Fruit fly (Drosophila melanogaster) whole organism, adult: Measurements from ENCODE around the gene CG45076.

Experiments
- CG11617 ChIP-seq: fragments of 200-800 bp; sonication (Bioruptor generic); optimal IDR thresholded peaks from 2 replicates; lab custom pipeline; 2017; ENCODE audit warnings: mild to moderate bottlenecking, missing biosample characterization, missing genetic modification reagents, missing genetic modification characterization
- CG12768 ChIP-seq: fragments of 200-800 bp; sonication (Bioruptor generic); optimal IDR thresholded peaks from 2 replicates; lab custom pipeline; 2017; ENCODE audit warnings: missing biosample characterization, missing genetic modification characterization, mild to moderate bottlenecking, moderate library complexity, missing genetic modification reagents
- CG14711 ChIP-seq: fragments of 200-800 bp; sonication (Bioruptor generic); optimal IDR thresholded peaks from 2 replicates; lab custom pipeline; 2018; ENCODE audit warnings: missing biosample characterization, mild to moderate bottlenecking, missing genetic modification characterization, moderate library complexity
- CG1620 ChIP-seq: fragments of 200-800 bp; sonication (Bioruptor generic); optimal IDR thresholded peaks from 2 replicates; lab custom pipeline; 2016; ENCODE audit warnings: missing biosample characterization, missing genetic modification characterization
- CG33017 ChIP-seq: fragments of 200-800 bp; sonication (Bioruptor generic); optimal IDR thresholded peaks from 2 replicates; lab custom pipeline; 2018; ENCODE audit warnings: missing biosample characterization, mild to moderate bottlenecking, missing genetic modification characterization, moderate library complexity
- CG5204 ChIP-seq: fragments of 200-800 bp; sonication (Bioruptor generic); optimal IDR thresholded peaks from 2 replicates; lab custom pipeline; 2016; ENCODE audit warnings: missing biosample characterization, missing genetic modification characterization
- CG7045 ChIP-seq: fragments of 200-800 bp; sonication (Bioruptor generic); optimal IDR thresholded peaks from 2 replicates; lab custom pipeline; 2017; ENCODE audit warnings: missing biosample characterization, mild to moderate bottlenecking, missing genetic modification characterization
- CG7101 ChIP-seq: fragments of 200-800 bp; sonication (Bioruptor generic); optimal IDR thresholded peaks from 2 replicates; lab custom pipeline; 2018; ENCODE audit warnings: missing biosample characterization, mild to moderate bottlenecking, missing genetic modification characterization, moderate library complexity
- Clk ChIP-seq: fragments of 200-800 bp; sonication (Bioruptor generic); optimal IDR thresholded peaks from 2 replicates; lab custom pipeline; 2017; ENCODE audit warnings: missing biosample characterization, missing genetic modification characterization
- Crg-1 ChIP-seq: fragments of 200-800 bp; sonication (Bioruptor generic); optimal IDR thresholded peaks from 2 replicates; lab custom pipeline; 2016; ENCODE audit warnings: missing biosample characterization, missing genetic modification characterization
- Hr96 ChIP-seq: fragments of 200-800 bp; sonication (Bioruptor generic); optimal IDR thresholded peaks from 2 replicates; lab custom pipeline; 2016; ENCODE audit warnings: missing biosample characterization, missing genetic modification characterization
- Mnt ChIP-seq: fragments of 200-800 bp; sonication (Bioruptor generic); optimal IDR thresholded peaks from 2 replicates; lab custom pipeline; 2016; ENCODE audit warnings: missing biosample characterization, mild to moderate bottlenecking, missing genetic modification characterization
- bab1 ChIP-seq: fragments of 200-800 bp; sonication (Bioruptor generic); optimal IDR thresholded peaks from 3 replicates; lab custom pipeline; 2019; ENCODE audit warnings: missing biosample characterization, mild to moderate bottlenecking, missing genetic modification characterization, moderate library complexity
- cic ChIP-seq: fragments of 200-800 bp; sonication (Bioruptor generic); optimal IDR thresholded peaks from 2 replicates; lab custom pipeline; 2017; ENCODE audit warnings: missing biosample characterization, mild to moderate bottlenecking, missing genetic modification characterization, moderate library complexity
- cnc ChIP-seq, 2 experiments: fragments of >200 bp; optimal IDR thresholded peaks; 2 replicates each; lab custom pipeline; 2017
- kay ChIP-seq: fragments of 200-800 bp; sonication (Bioruptor generic); peaks from one replicate; lab custom pipeline; 2016; ENCODE audit warnings: missing biosample characterization, missing genetic modification characterization, borderline replicate concordance
- ovo ChIP-seq: fragments of 200-800 bp; sonication (Bioruptor generic); optimal IDR thresholded peaks from 2 replicates; lab custom pipeline; 2016; ENCODE audit warnings: missing biosample characterization, missing genetic modification characterization
- pad ChIP-seq: fragments of 200-800 bp; sonication (Bioruptor generic); optimal IDR thresholded peaks from 3 replicates; lab custom pipeline; 2017; ENCODE audit warnings: missing biosample characterization, missing genetic modification characterization, mild to moderate bottlenecking, moderate library complexity, missing genetic modification reagents
- tj ChIP-seq: fragments of 200-800 bp; sonication (Bioruptor generic); optimal IDR thresholded peaks from 3 replicates; lab custom pipeline; 2017; ENCODE audit warnings: missing biosample characterization, mild to moderate bottlenecking, missing genetic modification characterization, moderate library complexity
- toe ChIP-seq: fragments of 200-800 bp; sonication (Bioruptor generic); optimal IDR thresholded peaks from 2 replicates; lab custom pipeline; 2016; ENCODE audit warnings: missing biosample characterization, missing genetic modification characterization

CG45076 gene

dm6 chr3R:10777274-10777673, at the start of gene CG45076, which contains the start of the genes CG45078 and fau:
TSS of gene CG45076 (minus strand) at chr3R:10777374.
TSS of gene CG45078 (minus strand) at chr3R:10777374.
TSS of gene fau (minus strand) at chr3R:10777374.
- no peak for TF ChIP-seq kay (GFP tag; lab: Kevin White, UChicago)
- no peak for TF ChIP-seq bab1 (GFP tag; lab: Kevin White, UChicago)
- TF ChIP-seq CG7045 (GFP tag; lab: Kevin White, UChicago) = no peak
- TF ChIP-seq Mnt (GFP tag; lab: Kevin White, UChicago) = no peak
- no peak for TF ChIP-seq CG33017
- TF ChIP-seq CG1620 = no peak
- no peak for TF ChIP-seq CG5204 (GFP tag; lab: Kevin White, UChicago)
- TF ChIP-seq cic (GFP tag; lab: Kevin White, UChicago) = no peak
- no peak for TF ChIP-seq CG7101 (tag; lab: Kevin White, UChicago)
- no peak for TF ChIP-seq Hr96

- TF ChIP-seq kay (GFP tag; lab: Kevin White, UChicago) = peak; percentile 82
- TF ChIP-seq Mnt (GFP tag; lab: Kevin White, UChicago) = no peak
Observed at dm6 chr3R:10815032-10815431, 37.9 kb upstream of the CG45076 start, which contains the start of the genes CG14693 and TTLL15. TSS of gene CG14693 (minus strand) at chr3R:10815047. TSS of gene TTLL15 (plus strand) at chr3R:10815288.

DNA sequence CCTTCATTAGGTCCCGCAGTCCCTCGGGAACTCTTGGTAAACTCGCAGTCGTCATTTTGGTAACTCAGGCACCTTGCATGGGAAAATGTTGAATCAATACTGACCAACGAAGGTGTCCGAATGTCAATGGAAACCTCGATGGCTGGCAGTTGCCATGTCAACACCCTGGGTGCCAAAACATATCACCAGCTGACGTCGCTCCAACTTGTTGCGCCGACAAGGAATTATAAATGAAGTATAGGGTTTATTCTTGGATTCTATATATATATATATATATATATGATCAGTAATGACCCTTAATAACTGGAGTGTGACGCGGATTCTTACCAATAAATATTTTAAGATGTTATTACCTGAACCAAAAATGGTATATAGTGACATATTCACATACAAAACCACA, 26.7 kb upstream of the CG45076 start, which contains the start of gene CG14692:
Gene CG14692, minus strand, starts transcription at position 101 of the 400 bp plus-strand sequence.
- no peak for TF ChIP-seq Mnt (GFP tag; lab: Kevin White, UChicago)

- TF ChIP-seq cic (GFP tag; lab: Kevin White, UChicago) = no peak
- no peak for TF ChIP-seq CG33017
- no peak for TF ChIP-seq CG14711 (tag; lab: Kevin White, UChicago)
- TF ChIP-seq CG1620 = no peak
- TF ChIP-seq pad = no peak
- no peak for TF ChIP-seq kay (GFP tag; lab: Kevin White, UChicago)
- no peak for TF ChIP-seq bab1 (GFP tag; lab: Kevin White, UChicago)
- TF ChIP-seq CG7101 (tag; lab: Kevin White, UChicago) = no peak
Observed at dm6 chr3R:10792604-10793003, 15.4 kb upstream of the CG45076 start, which contains the start of gene CG14687. TSS of gene CG14687 (plus strand) at chr3R:10792904.

DNA sequence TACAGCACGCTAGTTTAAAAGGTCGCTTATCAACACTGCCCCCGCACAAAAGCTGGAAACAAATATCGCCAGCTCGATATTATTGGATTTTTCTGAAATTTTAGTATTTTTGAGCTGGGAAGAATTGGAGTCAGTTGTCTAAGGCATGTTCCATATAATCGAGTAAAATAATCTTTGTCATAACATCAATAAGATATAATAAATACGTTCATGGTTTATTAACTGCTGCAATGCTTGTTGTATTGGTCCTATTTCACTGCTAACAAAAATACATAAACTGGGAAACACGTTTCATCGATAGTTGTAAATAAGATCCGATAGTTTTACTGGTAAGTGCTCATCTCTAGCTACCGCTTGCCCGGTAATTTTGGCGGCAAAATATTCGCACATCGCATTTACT, 11.0 kb upstream of the CG45076 start, which contains the start of the genes Art1 and Mcm5:
Gene Art1, minus strand, starts transcription at position 41 of the 400 bp plus-strand sequence.
Gene Mcm5, plus strand, starts transcription at position 339 of the 400 bp plus-strand sequence.
- TF ChIP-seq Hr96 = peak; percentile 69
- TF ChIP-seq CG33017 = no peak
- no peak for TF ChIP-seq cnc (optimal IDR thresholded peaks at IDR 0.05; lab: Kevin White, UChicago)
- peak; percentile 75 for TF ChIP-seq Mnt (GFP tag; lab: Kevin White, UChicago)
- peak; percentile 58 for TF ChIP-seq pad
- peak; percentile 47 for TF ChIP-seq CG7045 (GFP tag; lab: Kevin White, UChicago)
- peak; percentile 47 for TF ChIP-seq bab1 (GFP tag; lab: Kevin White, UChicago)
- TF ChIP-seq Clk = peak; percentile 5
- peak; percentile 39 for TF ChIP-seq kay (GFP tag; lab: Kevin White, UChicago)
- peak; percentile 38 for TF ChIP-seq CG14711 (tag; lab: Kevin White, UChicago)
- TF ChIP-seq cic (GFP tag; lab: Kevin White, UChicago) = no peak
- peak; percentile 2 for TF ChIP-seq CG12768
- peak; percentile 76 for TF ChIP-seq CG1620
- TF ChIP-seq Crg-1 (GFP tag; lab: Kevin White, UChicago) = peak; percentile 59
- peak; percentile 33 for TF ChIP-seq CG7101 (tag; lab: Kevin White, UChicago)
- TF ChIP-seq toe (GFP tag; lab: Kevin White, UChicago) = peak; percentile 73
- peak; percentile 45 for TF ChIP-seq CG11617 (GFP tag; lab: Kevin White, UChicago)
- TF ChIP-seq ovo (GFP tag; lab: Kevin White, UChicago) = no peak
- TF ChIP-seq CG5204 (GFP tag; lab: Kevin White, UChicago) = peak; percentile 66
- TF ChIP-seq tj (GFP tag; lab: Kevin White, UChicago) = no peak

DNA sequence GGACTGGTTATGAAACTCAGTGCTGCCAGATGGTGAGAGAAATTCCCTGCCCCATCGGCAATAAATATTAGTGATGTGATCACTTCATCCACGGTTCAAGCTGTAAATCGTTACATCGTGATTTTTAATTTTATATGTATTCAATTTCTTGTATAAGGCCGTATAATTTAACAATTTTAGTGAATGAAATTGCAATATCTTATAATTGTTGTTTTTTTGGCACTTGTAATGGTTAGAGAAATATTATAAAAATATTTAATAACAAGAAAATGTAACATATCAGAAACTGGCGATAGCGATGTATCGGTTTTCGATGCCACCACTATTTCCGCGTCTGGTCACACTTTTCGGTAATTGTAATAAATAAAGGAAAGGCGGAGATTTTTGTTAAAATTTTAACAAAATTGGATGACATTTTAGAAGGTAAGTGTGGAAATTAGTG, 6.9 kb upstream of the CG45076 start, which contains the start of the genes mRpL37 and Rbp1:
Gene mRpL37, minus strand, starts transcription at position 35 of the 442 bp plus-strand sequence.
Gene Rbp1, plus strand, starts transcription at position 326 of the 442 bp plus-strand sequence.
- peak; percentile 71 for TF ChIP-seq CG14711 (tag; lab: Kevin White, UChicago)
- peak; percentile 69 for TF ChIP-seq Mnt (GFP tag; lab: Kevin White, UChicago)
- TF ChIP-seq toe (GFP tag; lab: Kevin White, UChicago) = peak; percentile 85
- TF ChIP-seq CG7101 (tag; lab: Kevin White, UChicago) = peak; percentile 73
- TF ChIP-seq cnc (optimal IDR thresholded peaks at IDR 0.05; lab: Kevin White, UChicago) = no peak
- TF ChIP-seq ovo (GFP tag; lab: Kevin White, UChicago) = peak; percentile 59
- peak; percentile 71 for TF ChIP-seq CG7045 (GFP tag; lab: Kevin White, UChicago)
- TF ChIP-seq kay (GFP tag; lab: Kevin White, UChicago) = peak; percentile 75
- peak; percentile 71 for TF ChIP-seq tj (GFP tag; lab: Kevin White, UChicago)
- TF ChIP-seq Hr96 = no peak
- TF ChIP-seq CG5204 (GFP tag; lab: Kevin White, UChicago) = peak; percentile 57
- TF ChIP-seq Clk = peak; percentile 28
- TF ChIP-seq CG33017 = peak; percentile 13
- peak; percentile 56 for TF ChIP-seq Crg-1 (GFP tag; lab: Kevin White, UChicago)
- peak; percentile 60 for TF ChIP-seq pad
- peak; percentile 77 for TF ChIP-seq bab1 (GFP tag; lab: Kevin White, UChicago)
- peak; percentile 73 for TF ChIP-seq CG1620
- peak; percentile 71 for TF ChIP-seq CG11617 (GFP tag; lab: Kevin White, UChicago)
- TF ChIP-seq CG12768 = peak; percentile 62
- no peak for TF ChIP-seq cic (GFP tag; lab: Kevin White, UChicago)
